Fruit fly (Drosophila melanogaster) whole organism, larva: ENCODE results near the gene GCS1.
A peak's percentile ranks its signal among the peaks of the same experiment; 100 is the strongest.

Experiments used
- noc ChIP-seq: fragments of 200-800 bp; sonication (Bioruptor generic); optimal IDR thresholded peaks from 3 replicates; lab custom pipeline; 2019; ENCODE audit warnings: missing biosample characterization, mild to moderate bottlenecking, missing genetic modification characterization, moderate library complexity

The GCS1 gene

dm6 chrX:11347809-11348208 is at the start of gene GCS1, which contains the start of gene CG11756:
Gene GCS1, minus strand, starts transcription at chrX:11348001.
Gene CG11756, plus strand, starts transcription at chrX:11348120.
- no peak for TF ChIP-seq noc (tag; lab: Kevin White, UChicago)

DNA sequence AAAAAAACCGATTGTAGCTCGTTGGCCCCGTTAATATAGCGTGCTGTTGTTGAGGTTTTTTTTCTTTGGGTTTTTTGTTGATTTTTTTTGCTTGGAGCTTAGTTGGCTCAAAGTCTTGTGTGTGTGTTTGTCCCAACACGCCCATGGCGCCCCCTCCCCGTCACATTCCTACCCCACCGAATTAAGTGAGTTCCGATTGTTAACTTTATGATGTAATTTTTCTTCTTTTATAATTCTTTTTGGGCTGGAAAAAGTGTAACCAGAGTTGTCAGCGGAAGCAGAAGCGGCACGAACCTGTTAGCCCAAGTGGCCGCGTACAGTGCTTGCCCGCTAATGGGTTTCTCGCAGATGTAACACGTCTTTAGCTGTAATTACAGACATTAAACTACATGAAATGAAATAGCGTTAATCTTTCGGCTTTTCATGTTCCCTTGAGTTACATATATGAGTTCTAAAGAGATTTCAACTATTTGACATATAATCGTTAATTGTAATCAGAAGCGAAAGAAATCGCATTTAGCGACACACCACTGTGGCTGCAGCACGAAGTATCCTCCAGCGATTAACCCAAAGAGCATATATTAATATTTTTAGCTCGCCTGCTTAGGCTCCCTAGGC is 45.3 kb upstream of the GCS1 start:
- no peak for TF ChIP-seq noc (tag; lab: Kevin White, UChicago)

DNA sequence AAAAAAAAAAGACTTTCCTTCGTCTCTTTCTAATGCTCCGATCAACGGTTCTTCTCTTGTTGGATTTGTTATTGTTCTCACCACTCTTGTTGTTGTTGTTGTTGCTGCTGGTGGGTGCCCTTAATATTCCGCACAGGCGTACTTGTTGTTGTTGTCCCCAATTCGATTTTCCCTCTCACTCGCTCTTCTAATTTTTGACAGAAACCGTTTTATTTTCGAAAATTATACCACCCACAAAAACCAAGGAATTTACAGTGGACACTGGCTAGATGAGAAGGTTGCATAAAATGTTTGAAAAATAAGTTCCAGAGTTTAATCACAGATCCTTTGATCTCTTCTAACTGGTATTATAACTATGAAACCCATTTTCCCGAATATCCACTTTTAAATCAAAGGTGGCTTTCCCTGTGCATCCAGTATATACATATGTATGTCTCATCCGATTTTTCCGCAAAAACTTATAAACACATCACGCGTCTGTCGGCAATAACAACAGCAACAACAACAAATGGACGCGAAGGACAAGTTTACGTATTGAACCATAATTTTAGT is 43.6 kb upstream of the GCS1 start:
- TF ChIP-seq noc (tag; lab: Kevin White, UChicago) = peak; percentile 52

- TF ChIP-seq noc (tag; lab: Kevin White, UChicago) = peak; percentile 76
Observed at dm6 chrX:11390625-11391363, 43.0 kb upstream of the GCS1 start.

DNA sequence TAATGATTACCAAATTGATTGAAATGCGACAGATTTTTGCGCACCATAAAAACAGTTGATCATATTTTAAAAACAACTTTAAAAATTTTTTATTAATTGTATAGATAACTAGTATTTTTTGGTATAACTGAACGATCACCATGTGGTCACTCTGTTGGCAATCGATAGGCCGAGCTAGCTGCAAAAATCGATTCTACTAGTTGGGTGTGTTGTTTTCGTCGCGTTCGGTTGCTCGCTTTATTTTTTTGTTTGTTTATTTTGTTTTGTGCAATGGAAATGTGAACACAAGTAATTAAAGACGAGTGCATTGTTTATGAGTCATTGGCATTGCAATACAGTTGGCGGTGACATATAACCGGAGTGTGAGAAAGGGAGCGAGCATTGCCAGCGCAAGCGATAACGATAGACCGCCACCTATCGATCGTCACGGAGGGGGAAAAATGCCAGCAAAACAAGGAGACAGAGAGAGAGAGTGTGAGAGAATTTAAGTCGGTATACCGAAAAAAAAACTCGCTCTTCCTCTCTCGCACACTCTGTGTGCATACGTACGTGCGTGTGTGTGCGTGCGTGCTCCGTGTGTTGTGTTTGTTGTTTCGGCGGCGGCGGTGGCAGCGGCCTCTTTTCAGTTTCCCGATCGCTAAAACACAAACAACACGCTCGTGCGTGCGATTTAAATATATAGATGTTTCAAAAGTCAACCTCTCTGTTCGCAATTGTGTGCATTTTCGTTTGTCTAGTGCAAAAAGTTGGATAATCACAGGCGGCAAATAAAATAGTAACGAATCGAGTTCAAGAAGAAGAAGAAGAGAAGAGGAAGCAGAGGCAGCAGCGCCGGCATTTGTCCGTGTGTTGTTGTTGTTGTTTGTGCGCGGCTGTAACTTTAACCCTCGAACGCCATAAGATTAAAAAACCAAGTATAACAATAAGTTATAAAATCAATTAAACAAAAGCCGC is 42.0 kb upstream of the GCS1 start:
- no peak for TF ChIP-seq noc (tag; lab: Kevin White, UChicago)

DNA sequence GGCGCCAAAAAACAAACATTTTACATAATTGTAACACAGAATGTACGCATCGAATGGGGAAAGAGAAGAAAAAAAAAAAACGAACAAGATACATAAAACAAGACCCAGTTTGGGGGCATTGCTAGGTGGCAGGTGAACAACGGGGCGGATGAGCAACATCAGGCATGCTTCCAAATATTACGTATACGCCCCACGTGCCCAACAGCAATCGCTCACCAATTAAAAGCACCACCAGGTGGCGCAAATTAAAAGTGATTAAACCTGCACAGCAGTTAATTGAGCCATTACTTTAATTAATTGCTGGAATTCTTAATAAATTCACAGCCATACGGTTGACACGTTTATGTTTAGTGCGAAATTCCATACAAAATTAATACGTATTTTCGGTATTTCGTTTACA is 37.7 kb upstream of the GCS1 start:
- TF ChIP-seq noc (tag; lab: Kevin White, UChicago) = no peak

DNA sequence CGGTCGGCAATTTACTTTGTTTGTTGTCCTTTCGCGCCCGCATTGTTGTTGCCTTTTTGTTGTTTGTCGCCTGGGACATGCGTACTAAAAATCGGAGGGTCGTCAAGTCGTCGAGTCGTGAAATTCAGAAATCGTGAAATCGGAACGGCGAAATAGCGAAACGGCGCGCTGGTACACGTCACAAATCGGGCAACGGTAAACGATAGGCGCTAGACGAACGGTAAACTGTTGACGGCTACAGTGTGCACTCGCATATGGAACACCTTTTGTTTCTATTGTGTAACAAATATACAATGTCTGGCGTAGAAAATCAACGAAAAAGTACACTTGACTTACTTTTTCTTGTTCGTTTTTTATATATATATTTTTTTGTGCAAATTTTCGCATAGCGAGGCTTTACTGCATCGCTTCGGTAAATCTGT is 36.2 kb upstream of the GCS1 start:
- peak; percentile 45 for TF ChIP-seq noc (tag; lab: Kevin White, UChicago)

DNA sequence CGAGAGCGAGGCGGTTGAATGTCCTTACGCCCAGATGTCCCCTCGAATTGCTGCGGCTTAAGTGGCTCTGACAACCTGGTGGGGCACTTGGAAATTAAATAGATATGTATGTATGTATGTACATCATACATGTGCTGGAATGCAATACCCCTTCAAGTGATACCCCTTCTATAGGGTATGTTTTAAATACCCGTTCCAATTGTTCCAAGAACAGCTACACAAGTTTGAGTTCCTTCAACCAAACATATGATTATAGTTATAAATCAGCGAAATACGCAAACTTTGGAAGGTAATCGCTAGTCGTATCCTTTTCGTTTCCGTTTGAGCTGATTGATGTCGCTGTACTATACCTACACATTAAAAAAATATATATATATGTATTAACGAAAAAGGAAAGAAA is 35.7 kb upstream of the GCS1 start:
- TF ChIP-seq noc (tag; lab: Kevin White, UChicago) = no peak

DNA sequence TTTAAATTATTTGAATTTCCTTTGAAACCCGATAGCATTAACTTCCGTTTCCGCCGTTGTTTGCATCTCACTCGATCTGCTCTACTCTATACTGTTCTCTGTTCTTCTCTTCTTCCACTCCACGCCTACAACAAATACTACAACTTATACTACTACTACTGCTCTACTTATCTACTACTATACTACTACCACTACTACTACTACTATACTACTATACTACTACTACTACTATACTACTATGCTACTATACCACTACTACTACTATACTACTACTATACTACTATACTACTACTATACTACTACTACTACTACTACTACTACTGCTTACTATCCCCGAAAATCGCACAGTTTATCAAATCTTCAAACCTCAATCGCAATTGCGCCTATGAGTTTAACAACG is 34.8 kb upstream of the GCS1 start:
- no peak for TF ChIP-seq noc (tag; lab: Kevin White, UChicago)

- no peak for TF ChIP-seq noc (tag; lab: Kevin White, UChicago)
Observed at dm6 chrX:11379747-11380146, 31.9 kb upstream of the GCS1 start.

- TF ChIP-seq noc (tag; lab: Kevin White, UChicago) = no peak
Observed at dm6 chrX:11379139-11379538, 31.3 kb upstream of the GCS1 start.

DNA sequence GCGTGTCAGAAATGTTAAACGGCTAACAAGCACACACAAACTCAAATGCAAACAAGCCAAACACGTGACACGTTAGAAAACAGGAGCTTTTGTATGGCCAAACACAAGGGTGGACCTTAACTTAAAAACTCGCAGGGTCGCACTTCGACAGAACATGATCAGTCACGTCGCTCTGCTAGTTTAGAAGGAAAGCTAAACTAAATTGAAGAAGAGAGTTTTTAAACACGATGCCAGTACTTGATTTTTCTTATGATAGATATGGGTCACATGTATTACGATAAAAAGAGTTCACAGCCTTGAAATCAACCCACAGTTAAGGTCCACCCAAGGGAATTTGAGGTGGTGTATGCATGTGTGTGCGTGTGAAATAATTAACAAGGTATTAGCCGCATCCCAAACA is 30.6 kb upstream of the GCS1 start:
- no peak for TF ChIP-seq noc (tag; lab: Kevin White, UChicago)

- no peak for TF ChIP-seq noc (tag; lab: Kevin White, UChicago)
Observed at dm6 chrX:11374320-11374719, 26.5 kb upstream of the GCS1 start.

- TF ChIP-seq noc (tag; lab: Kevin White, UChicago) = no peak
Observed at dm6 chrX:11372764-11373712, 25.2 kb upstream of the GCS1 start.

- no peak for TF ChIP-seq noc (tag; lab: Kevin White, UChicago)
Observed at dm6 chrX:11371613-11372012, 23.8 kb upstream of the GCS1 start.
